Worm (Caenorhabditis elegans) whole organism, late embryonic: ENCODE data around the gene W02D7.8.

Source experiments
- ceh-14 ChIP-seq: sonication (generic microtip); optimal IDR thresholded peaks from 2 replicates; lab custom pipeline; 2016; ENCODE audit warnings: missing genotype, missing genetic modification characterization, missing compliant biosample characterization
- unc-3 ChIP-seq, 2 experiments: fragments of 200-800 bp in 1 of 2; sonication (Bioruptor generic) in 1 of 2; sonication (generic microtip) in 1 of 2; conservative IDR thresholded peaks in 1 of 2; optimal IDR thresholded peaks in 1 of 2; 2 replicates each; pipeline versions ENCODE4 v1.3.6 to Lab custom; 2016 to 2022; ENCODE audit warnings: missing compliant biosample characterization in 2 of 2, missing genetic modification characterization in 2 of 2, missing genetic modification reagents in 1 of 2
- unc-55 ChIP-seq: sonication (generic microtip); optimal IDR thresholded peaks from 2 replicates; lab custom pipeline; 2017; ENCODE audit warnings: missing biosample characterization, missing genetic modification reagents, missing genetic modification characterization

- no peak for TF ChIP-seq unc-55 (GFP tag; lab: Kevin White, UChicago)
- no peak for TF ChIP-seq unc-3 (GFP tag; conservative IDR thresholded peaks at IDR 0.05; lab: Robert Waterston, UW)
- no peak for TF ChIP-seq unc-3 (tag; optimal IDR thresholded peaks at IDR 0.05; lab: Kevin White, UChicago)
- no peak for TF ChIP-seq ceh-14 (tag; lab: Kevin White, UChicago)
Measured at ce11 chrV:8323545-8323944, 17.3 kb upstream of the W02D7.8 start.
